Worm (Caenorhabditis elegans): ENCODE data around the gene ncx-6.

DNA sequence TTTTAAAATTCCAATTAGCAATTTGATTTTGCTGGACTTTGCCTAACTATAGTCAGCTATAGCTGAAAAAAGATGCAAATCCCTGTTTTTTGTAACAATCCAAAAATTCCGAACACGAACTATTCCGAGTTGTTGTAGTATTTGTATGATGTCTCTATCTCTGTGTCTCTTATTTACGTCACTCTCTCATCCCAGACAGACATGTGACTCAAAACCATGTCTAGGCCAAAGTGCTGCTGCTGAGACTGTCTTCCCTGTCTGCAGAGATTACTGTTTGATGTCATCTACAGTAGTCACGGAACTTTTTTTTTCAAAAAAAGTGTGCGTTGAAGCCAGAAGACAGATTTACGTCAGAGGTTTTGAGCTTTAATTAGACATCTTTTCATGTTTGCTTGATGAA is 47.5 kb downstream of the ncx-6 start:
- TF ChIP-seq mep-1 (tag; optimal IDR thresholded peaks at IDR 0.05) (no peak), lin-15B (tag; optimal IDR thresholded peaks at IDR 0.05) (no peak)

Measured in whole organism, L4 larva.